Fruit fly (Drosophila melanogaster) whole organism, pupa: ENCODE data around the gene MED15.

Experiments used
- CG10348 ChIP-seq: fragments of 200-800 bp; sonication (Bioruptor generic); IDR thresholded peaks from 2 replicates; pipeline ENCODE4 v1.3.6; 2022; ENCODE audit warnings: missing biosample characterization, missing genetic modification characterization
- CG12605 ChIP-seq: fragments of 200-800 bp; sonication (Bioruptor generic); IDR thresholded peaks from 2 replicates; pipeline ENCODE4 v1.3.6; 2022; ENCODE audit warnings: missing biosample characterization, missing genetic modification characterization
- CG13204 ChIP-seq: fragments of 200-800 bp; sonication (Bioruptor generic); optimal IDR thresholded peaks from 2 replicates; lab custom pipeline; 2018; ENCODE audit warnings: missing biosample characterization, mild to moderate bottlenecking, missing genetic modification characterization, moderate library complexity
- CG14655 ChIP-seq: fragments of 200-800 bp; sonication (Bioruptor generic); optimal IDR thresholded peaks from 3 replicates; lab custom pipeline; 2017; ENCODE audit warnings: mild to moderate bottlenecking, missing biosample characterization, missing genetic modification reagents, missing genetic modification characterization
- CG15710 ChIP-seq: fragments of 200-800 bp; sonication (Bioruptor generic); optimal IDR thresholded peaks from 2 replicates; lab custom pipeline; 2018; ENCODE audit warnings: missing biosample characterization, mild to moderate bottlenecking, missing genetic modification characterization, moderate library complexity
- CG17806 ChIP-seq: fragments of 200-800 bp; sonication (Bioruptor generic); optimal IDR thresholded peaks from 2 replicates; lab custom pipeline; 2018; ENCODE audit warnings: missing biosample characterization, mild to moderate bottlenecking, missing genetic modification characterization, moderate library complexity
- CG32121 ChIP-seq: fragments of 200-800 bp; sonication (Bioruptor generic); IDR thresholded peaks from 2 replicates; pipeline ENCODE4 v1.3.6; 2022; ENCODE audit warnings: missing biosample characterization, missing genetic modification characterization
- CG34367 ChIP-seq: fragments of 200-800 bp; sonication (Bioruptor generic); optimal IDR thresholded peaks from 2 replicates; lab custom pipeline; 2018; ENCODE audit warnings: missing biosample characterization, mild to moderate bottlenecking, missing genetic modification characterization
- CG4496 ChIP-seq: fragments of 200-800 bp; sonication (Bioruptor generic); IDR thresholded peaks from 3 replicates; pipeline ENCODE4 v1.3.6; 2022; ENCODE audit warnings: missing biosample characterization, missing genetic modification characterization
- CG8159 ChIP-seq: fragments of 200-800 bp; sonication (Bioruptor generic); optimal IDR thresholded peaks from 3 replicates; lab custom pipeline; 2018; ENCODE audit warnings: missing biosample characterization, mild to moderate bottlenecking, missing genetic modification characterization, moderate library complexity
- CG8301 ChIP-seq: fragments of 200-800 bp; sonication (Bioruptor generic); optimal IDR thresholded peaks from 2 replicates; lab custom pipeline; 2018; ENCODE audit warnings: missing biosample characterization, mild to moderate bottlenecking, missing genetic modification characterization
- CG9948 ChIP-seq: fragments of 200-800 bp; sonication (Bioruptor generic); optimal IDR thresholded peaks from 2 replicates; lab custom pipeline; 2018; ENCODE audit warnings: missing biosample characterization, mild to moderate bottlenecking, missing genetic modification characterization, moderate library complexity
- D1 ChIP-seq: fragments of 200-800 bp; sonication (Bioruptor generic); optimal IDR thresholded peaks from 2 replicates; lab custom pipeline; 2018; ENCODE audit warnings: missing biosample characterization, mild to moderate bottlenecking, missing genetic modification characterization, moderate library complexity
- EcR ChIP-seq: fragments of 200-800 bp; sonication (Bioruptor generic); optimal IDR thresholded peaks from 3 replicates; lab custom pipeline; 2019; ENCODE audit warnings: missing biosample characterization, missing genetic modification characterization, mild to moderate bottlenecking, moderate library complexity, missing genetic modification reagents
- Ets98B ChIP-seq: fragments of 200-800 bp; sonication (Bioruptor generic); IDR thresholded peaks from 2 replicates; pipeline ENCODE4 v1.3.6; 2022; ENCODE audit warnings: missing biosample characterization, missing genetic modification characterization
- Pif1A ChIP-seq: fragments of 200-800 bp; sonication (Bioruptor generic); optimal IDR thresholded peaks from 3 replicates; lab custom pipeline; 2016; ENCODE audit warnings: missing biosample characterization, missing genetic modification characterization
- Pif1B ChIP-seq: fragments of 200-800 bp; sonication (Bioruptor generic); optimal IDR thresholded peaks from 3 replicates; lab custom pipeline; 2016; ENCODE audit warnings: missing biosample characterization, missing genetic modification characterization
- Snoo ChIP-seq: fragments of 200-800 bp; sonication (Bioruptor generic); optimal IDR thresholded peaks from 3 replicates; lab custom pipeline; 2017; ENCODE audit warnings: missing biosample characterization, mild to moderate bottlenecking, missing genetic modification characterization, inconsistent platforms
- fd96Ca ChIP-seq: fragments of 200-800 bp; sonication (Bioruptor generic); IDR thresholded peaks from 3 replicates; pipeline ENCODE4 v1.3.6; 2022; ENCODE audit warnings: missing biosample characterization, missing genetic modification characterization
- gl ChIP-seq: fragments of 200-800 bp; sonication (Bioruptor generic); optimal IDR thresholded peaks from 2 replicates; lab custom pipeline; 2018; ENCODE audit warnings: missing biosample characterization, mild to moderate bottlenecking, missing genetic modification characterization
- rn ChIP-seq: fragments of 200-800 bp; sonication (Bioruptor generic); IDR thresholded peaks from 2 replicates; pipeline ENCODE4 v1.3.6; 2022; ENCODE audit warnings: missing biosample characterization, missing genetic modification characterization

The MED15 gene

DNA sequence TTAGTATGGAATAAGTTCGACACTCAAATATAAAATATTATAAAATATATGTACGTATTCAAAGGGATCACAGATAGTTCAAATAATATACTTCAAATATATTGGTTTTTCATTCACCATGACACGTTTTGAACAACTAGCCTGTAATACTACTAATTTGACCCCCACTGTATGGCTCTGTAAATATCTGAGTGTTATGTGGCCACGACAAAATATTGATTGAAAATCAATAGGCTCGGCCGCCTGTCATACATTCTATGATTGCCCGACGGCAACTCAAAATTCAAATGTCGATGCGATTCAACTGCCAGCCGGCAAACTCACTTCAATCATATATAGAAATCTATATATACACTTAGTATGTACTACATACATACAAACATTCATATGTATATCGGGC lies 2.9 kb upstream of the MED15 start:
- no peak for TF ChIP-seq CG12605 (GFP tag; lab: Robert Waterston, UW)
- TF ChIP-seq EcR, result no peak
- no peak for TF ChIP-seq D1 (tag; lab: Kevin White, UChicago)
- no peak for TF ChIP-seq CG10348 (GFP tag; lab: Robert Waterston, UW)
- no peak for TF ChIP-seq CG34367 (tag; lab: Kevin White, UChicago)
- no peak for TF ChIP-seq CG14655 (GFP tag; lab: Kevin White, UChicago)

DNA sequence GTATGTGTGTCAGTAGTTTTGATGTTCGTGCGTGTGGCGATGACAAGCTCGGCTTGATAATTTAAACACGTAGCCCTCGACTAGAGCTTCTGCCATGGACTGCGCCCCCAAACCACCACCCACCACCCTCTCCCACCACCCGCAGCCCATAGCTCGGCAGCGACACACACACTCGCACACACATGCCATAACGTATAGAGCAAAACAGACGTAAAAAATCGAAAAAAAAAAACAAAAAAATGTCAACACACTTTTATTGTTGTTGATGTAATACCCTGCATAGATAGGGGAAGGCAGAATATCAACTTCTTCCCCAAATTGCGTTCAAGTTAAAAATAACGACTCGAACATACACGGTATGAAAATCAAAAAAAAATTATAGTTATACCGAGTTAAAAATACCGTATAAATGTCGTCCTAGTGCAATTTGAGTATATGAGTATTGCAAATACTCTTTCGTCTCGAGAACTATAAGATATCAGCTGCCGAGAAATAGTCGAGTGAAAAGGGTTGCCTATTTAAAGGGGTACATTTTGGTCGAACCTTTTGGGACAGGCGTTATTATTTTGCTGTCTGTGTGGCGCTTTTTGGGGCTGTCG lies 2.4 kb upstream of the MED15 start:
- peak; percentile 47 for TF ChIP-seq CG8159
- TF ChIP-seq D1 (tag; lab: Kevin White, UChicago), result peak; percentile 9
- TF ChIP-seq gl, result peak; percentile 80
- no peak for TF ChIP-seq CG15710
- TF ChIP-seq CG17806 (tag; lab: Kevin White, UChicago), result peak; percentile 10
- peak; percentile 44; the same call in 1 of the 2 replicates for TF ChIP-seq CG12605 (GFP tag; lab: Robert Waterston, UW)
- peak; percentile 60; the same call in 2 of the 3 replicates for TF ChIP-seq fd96Ca (GFP tag; lab: Robert Waterston, UW)
- TF ChIP-seq CG9948 (tag; lab: Kevin White, UChicago), result peak; percentile 34
- peak; percentile 84 for TF ChIP-seq CG4496 (GFP tag; lab: Robert Waterston, UW)
- peak; percentile 57 for TF ChIP-seq CG32121 (GFP tag; lab: Robert Waterston, UW)
- peak; percentile 61 for TF ChIP-seq CG14655 (GFP tag; lab: Kevin White, UChicago)
- peak; percentile 44 for TF ChIP-seq Pif1A (GFP tag; lab: Kevin White, UChicago)
- 0 out of 2 replicates have a peak, but pooled peaks have one; percentile 11 for TF ChIP-seq rn
- TF ChIP-seq Snoo, result no peak
- no peak for TF ChIP-seq CG10348 (GFP tag; lab: Robert Waterston, UW)
- peak; percentile 67 for TF ChIP-seq Ets98B (GFP tag; lab: Robert Waterston, UW)
- no peak for TF ChIP-seq CG13204 (GFP tag; lab: Kevin White, UChicago)
- TF ChIP-seq Pif1B (GFP tag; lab: Kevin White, UChicago), result no peak
- peak; percentile 51 for TF ChIP-seq CG8301 (tag; lab: Kevin White, UChicago)
- TF ChIP-seq EcR, result no peak
- no peak for TF ChIP-seq CG34367 (tag; lab: Kevin White, UChicago)
- TF ChIP-seq, all 21 proteins: peak for 14

DNA sequence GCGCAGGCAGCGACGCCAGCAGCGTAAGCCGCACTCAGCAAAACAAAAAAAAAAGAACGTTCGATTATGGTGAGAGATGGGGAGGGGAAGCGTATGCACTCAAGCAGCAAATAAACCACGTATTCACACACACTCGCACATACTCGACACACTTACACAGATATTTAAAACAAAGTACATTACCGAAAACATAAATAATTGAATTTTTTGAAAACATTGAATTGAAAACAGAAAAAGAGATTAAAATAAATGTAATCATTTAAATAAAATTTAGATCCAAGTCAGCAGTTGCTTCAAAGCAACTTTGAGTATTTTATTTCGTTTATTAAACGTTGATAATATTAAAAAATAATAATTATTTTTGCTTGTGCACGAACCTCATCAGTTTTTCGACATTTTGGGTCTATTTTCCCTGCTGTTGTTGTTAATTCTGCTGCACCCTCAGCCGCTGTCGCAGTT lies 1.8 kb upstream of the MED15 start:
- TF ChIP-seq CG34367 (tag; lab: Kevin White, UChicago) (peak; percentile 6), CG9948 (tag; lab: Kevin White, UChicago) (peak; percentile 43), CG8301 (tag; lab: Kevin White, UChicago) (peak; percentile 41), Snoo (peak; percentile 51), Ets98B (GFP tag; lab: Robert Waterston, UW) (peak; percentile 72; the same call in 1 of the 2 replicates), CG13204 (GFP tag; lab: Kevin White, UChicago) (peak; percentile 56), CG12605 (GFP tag; lab: Robert Waterston, UW) (peak; percentile 80), EcR (no peak), Pif1A (GFP tag; lab: Kevin White, UChicago) (no peak), gl (peak; percentile 37), CG10348 (GFP tag; lab: Robert Waterston, UW) (no peak), CG17806 (tag; lab: Kevin White, UChicago) (peak; percentile 55), CG32121 (GFP tag; lab: Robert Waterston, UW) (no peak), CG4496 (GFP tag; lab: Robert Waterston, UW) (peak; percentile 76), CG8159 (peak; percentile 67), CG14655 (GFP tag; lab: Kevin White, UChicago) (peak; percentile 68), rn (no peak), D1 (tag; lab: Kevin White, UChicago) (no peak), fd96Ca (GFP tag; lab: Robert Waterston, UW) (peak; percentile 27; the same call in 1 of the 3 replicates), Pif1B (GFP tag; lab: Kevin White, UChicago) (peak; percentile 61), CG15710 (peak; percentile 75)

DNA sequence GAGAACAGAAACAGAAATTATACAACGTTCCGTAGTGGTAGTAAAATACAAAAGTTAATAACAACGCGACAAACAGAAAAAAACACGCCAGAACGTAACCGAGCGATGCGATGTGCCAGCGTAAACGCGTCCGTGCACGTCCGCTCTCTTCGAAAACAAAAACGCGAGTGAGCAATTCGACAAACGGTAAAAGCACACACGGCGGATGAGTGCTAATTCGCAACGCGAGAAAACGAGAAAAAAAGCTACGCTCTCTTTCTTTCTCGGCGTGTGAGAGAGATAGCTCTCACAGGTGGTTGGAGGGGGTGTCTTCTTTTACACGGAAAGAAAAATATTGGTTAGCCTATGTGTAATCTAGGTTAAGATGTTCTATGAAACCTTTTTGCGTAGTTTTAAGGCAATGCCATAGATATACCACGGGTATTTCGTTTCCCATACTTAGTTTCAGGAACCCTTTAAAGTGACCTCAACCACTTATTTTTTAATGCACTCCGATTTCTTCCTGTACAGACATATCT lies 681 bp upstream of the MED15 start, which contains the start of gene CG4297:
TSS of gene CG4297 (minus strand) at position 128 of the 518 bp plus-strand sequence.
- no peak for TF ChIP-seq rn
- TF ChIP-seq CG4496 (GFP tag; lab: Robert Waterston, UW), result no peak
- TF ChIP-seq CG17806 (tag; lab: Kevin White, UChicago), result peak; percentile 76
- TF ChIP-seq fd96Ca (GFP tag; lab: Robert Waterston, UW), result no peak
- peak; percentile 85 for TF ChIP-seq CG14655 (GFP tag; lab: Kevin White, UChicago)
- peak; percentile 81 for TF ChIP-seq Snoo
- TF ChIP-seq Pif1B (GFP tag; lab: Kevin White, UChicago), result peak; percentile 77
- TF ChIP-seq D1 (tag; lab: Kevin White, UChicago), result no peak
- TF ChIP-seq CG8159, result peak; percentile 84
- no peak for TF ChIP-seq Ets98B (GFP tag; lab: Robert Waterston, UW)
- no peak for TF ChIP-seq CG10348 (GFP tag; lab: Robert Waterston, UW)
- TF ChIP-seq CG12605 (GFP tag; lab: Robert Waterston, UW), result no peak
- peak; percentile 69 for TF ChIP-seq gl
- peak; percentile 71 for TF ChIP-seq CG15710
- TF ChIP-seq CG8301 (tag; lab: Kevin White, UChicago), result peak; percentile 85
- TF ChIP-seq EcR, result no peak
- TF ChIP-seq Pif1A (GFP tag; lab: Kevin White, UChicago), result peak; percentile 87
- TF ChIP-seq CG13204 (GFP tag; lab: Kevin White, UChicago), result peak; percentile 67
- peak; percentile 70 for TF ChIP-seq CG9948 (tag; lab: Kevin White, UChicago)
- TF ChIP-seq CG34367 (tag; lab: Kevin White, UChicago), result peak; percentile 70
- no peak for TF ChIP-seq CG32121 (GFP tag; lab: Robert Waterston, UW)
- TF ChIP-seq, all 21 proteins: peak for 12

DNA sequence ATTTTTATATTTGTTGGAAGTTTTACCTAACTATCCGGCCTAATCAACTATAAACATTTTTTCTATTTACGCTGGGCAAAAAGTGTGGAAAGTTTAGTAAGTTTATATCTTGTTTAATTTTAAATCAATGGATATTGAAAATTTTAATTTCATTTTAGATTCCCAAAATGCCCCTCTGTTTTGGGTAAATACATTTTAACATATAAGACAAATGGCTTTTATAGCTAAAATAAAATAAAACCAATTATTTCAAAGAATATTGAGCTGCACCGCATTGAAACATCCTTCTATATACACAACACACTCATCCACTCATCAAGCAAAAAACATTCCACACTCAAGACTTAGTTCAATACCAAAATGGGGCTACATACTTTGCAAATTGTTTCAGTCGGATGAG lies 3.1 kb downstream of the MED15 start, which contains the start of gene ush:
TSS of gene ush (plus strand) at position 301 of the 400 bp plus-strand sequence.
- TF ChIP-seq Snoo (no peak), EcR (no peak), CG32121 (GFP tag; lab: Robert Waterston, UW) (no peak), CG8159 (no peak), D1 (tag; lab: Kevin White, UChicago) (no peak), CG10348 (GFP tag; lab: Robert Waterston, UW) (no peak), CG14655 (GFP tag; lab: Kevin White, UChicago) (no peak), Pif1A (GFP tag; lab: Kevin White, UChicago) (no peak), gl (no peak), CG8301 (tag; lab: Kevin White, UChicago) (no peak), fd96Ca (GFP tag; lab: Robert Waterston, UW) (no peak), CG4496 (GFP tag; lab: Robert Waterston, UW) (no peak), CG9948 (tag; lab: Kevin White, UChicago) (no peak), CG12605 (GFP tag; lab: Robert Waterston, UW) (no peak), Ets98B (GFP tag; lab: Robert Waterston, UW) (no peak), CG17806 (tag; lab: Kevin White, UChicago) (no peak), rn (no peak), Pif1B (GFP tag; lab: Kevin White, UChicago) (no peak)
